Worm (Caenorhabditis elegans) whole organism, mixed stage, embryonic: ENCODE data around the gene his-32.

Source experiments
- ceh-83 ChIP-seq: fragments of 200-800 bp; sonication (Bioruptor generic); optimal IDR thresholded peaks from 2 replicates; lab custom pipeline; 2018; ENCODE audit warnings: mild to moderate bottlenecking, missing genetic modification characterization, missing compliant biosample characterization
- ces-1 ChIP-seq: fragments of 150-350 bp; optimal IDR thresholded peaks from 2 replicates; lab custom pipeline; 2014; ENCODE audit warnings: missing biosample characterization, missing genetic modification reagents, missing genetic modification characterization
- elt-1 ChIP-seq: sonication (generic microtip); optimal IDR thresholded peaks from 2 replicates; lab custom pipeline; 2017; ENCODE audit warnings: missing genetic modification characterization, mild to moderate bottlenecking, missing compliant biosample characterization, antibody characterized with exemption, moderate library complexity, borderline replicate concordance; ENCODE audit not compliant: insufficient read depth
- ham-2 ChIP-seq: fragments of 200-800 bp; sonication (Bioruptor generic); optimal IDR thresholded peaks from 2 replicates; lab custom pipeline; 2018; ENCODE audit warnings: mild to moderate bottlenecking, missing genetic modification characterization, missing compliant biosample characterization
- nhr-2 ChIP-seq: fragments of 150-350 bp; optimal IDR thresholded peaks from 2 replicates; lab custom pipeline; 2014; ENCODE audit warnings: missing biosample characterization, missing genetic modification characterization
- nhr-76 ChIP-seq: sonication (generic microtip); optimal IDR thresholded peaks from 2 replicates; lab custom pipeline; 2017; ENCODE audit warnings: missing biosample characterization, missing genetic modification characterization
- sem-2 ChIP-seq: fragments of 200-800 bp; sonication (Bioruptor generic); optimal IDR thresholded peaks from 2 replicates; lab custom pipeline; 2018; ENCODE audit warnings: mild to moderate bottlenecking, missing genetic modification characterization, missing compliant biosample characterization
- snpc-4 ChIP-seq: fragments of 150-350 bp; optimal IDR thresholded peaks from 2 replicates; lab custom pipeline; 2014; ENCODE audit warnings: missing biosample characterization, missing genetic modification characterization
- ztf-11 ChIP-seq: fragments of 150-350 bp; optimal IDR thresholded peaks from 2 replicates; lab custom pipeline; 2014; ENCODE audit warnings: missing biosample characterization, missing genetic modification characterization

- TF ChIP-seq nhr-2 (tag; lab: Kevin White, UChicago) (no peak), ztf-11 (no peak), ces-1 (GFP tag; lab: Kevin White, UChicago) (no peak), elt-1 (tag; lab: Kevin White, UChicago) (no peak), sem-2 (GFP tag; lab: Kevin White, UChicago) (no peak), ceh-83 (GFP tag; lab: Kevin White, UChicago) (no peak), snpc-4 (tag; lab: Kevin White, UChicago) (no peak), ham-2 (GFP tag; lab: Kevin White, UChicago) (no peak), nhr-76 (tag; lab: Kevin White, UChicago) (no peak)
Observed at ce11 chrIV:8287287-8287686, 46.8 kb upstream of the his-32 start.
